Worm (Caenorhabditis elegans) whole organism, young adult: ENCODE data around the gene nas-28.

Experiments
- Y53G8AR.9 ChIP-seq: fragments of 200-800 bp; sonication (Bioruptor generic); conservative IDR thresholded peaks from 2 replicates; pipeline ENCODE4 v1.3.6; 2022; ENCODE audit warnings: missing genetic modification reagents, missing genetic modification characterization, missing compliant biosample characterization
- ama-1 ChIP-seq, 3 experiments: fragments of 150-350 bp in 1 of 3; sonication (generic microtip) in 2 of 3; optimal IDR thresholded peaks; 2 replicates each; lab custom pipeline; 2014 to 2018; ENCODE audit warnings: missing biosample characterization in 2 of 3, missing genetic modification characterization in 2 of 3, missing genetic modification reagents in 2 of 3
- ets-4 ChIP-seq: fragments of 200-800 bp; sonication (Bioruptor generic); optimal IDR thresholded peaks from 2 replicates; lab custom pipeline; 2018; ENCODE audit warnings: mild to moderate bottlenecking, missing genetic modification characterization, missing compliant biosample characterization
- ztf-18 ChIP-seq: sonication (generic microtip); optimal IDR thresholded peaks from 2 replicates; lab custom pipeline; 2016; ENCODE audit warnings: missing genotype, mild to moderate bottlenecking, missing genetic modification characterization, missing compliant biosample characterization

DNA sequence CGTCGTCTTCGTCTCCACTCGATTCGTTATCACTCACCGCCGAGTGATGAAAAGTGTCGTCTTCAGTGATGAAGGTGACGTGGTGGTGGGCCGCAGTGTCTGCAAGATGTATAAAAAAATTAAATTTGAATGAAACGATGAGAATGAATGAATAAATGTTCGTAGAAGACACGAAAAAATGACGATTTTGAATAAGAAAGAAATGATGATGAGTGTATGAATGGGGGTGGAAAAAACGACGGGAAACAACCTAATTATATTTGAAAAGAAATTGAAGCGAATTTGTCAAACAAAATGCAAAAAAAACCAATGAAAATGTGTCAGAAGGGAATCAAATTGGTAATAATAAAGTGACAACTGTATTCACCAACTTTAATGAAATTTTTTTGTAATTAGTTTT is 46.8 kb downstream of the nas-28 start, which contains the start of gene mvk-1:
- TF ChIP-seq ama-1 (optimal IDR thresholded peaks at IDR 0.05; lab: Kevin White, UChicago) (no peak), ama-1 (GFP tag; optimal IDR thresholded peaks at IDR 0.05; lab: Kevin White, UChicago) (no peak), Y53G8AR.9 (GFP tag; lab: Robert Waterston, UW) (no peak), ztf-18 (tag; lab: Kevin White, UChicago) (no peak), ets-4 (GFP tag; lab: Kevin White, UChicago) (no peak)
